Worm (Caenorhabditis elegans) whole organism, L1 larva: ENCODE data around the gene F27E5.8.

Source experiments
- efl-3 ChIP-seq: fragments of 200-800 bp; sonication (Bioruptor generic); optimal IDR thresholded peaks from 2 replicates; lab custom pipeline; 2018; ENCODE audit warnings: mild to moderate bottlenecking, missing genetic modification characterization, missing compliant biosample characterization
- lir-3 ChIP-seq: sonication (generic microtip); optimal IDR thresholded peaks from 2 replicates; lab custom pipeline; 2016; ENCODE audit warnings: mild to moderate bottlenecking, missing genetic modification characterization, moderate library complexity, missing compliant biosample characterization; ENCODE audit not compliant: poor library complexity
- nhr-11 ChIP-seq: fragments of 150-350 bp; optimal IDR thresholded peaks from 2 replicates; lab custom pipeline; 2014; ENCODE audit warnings: missing biosample characterization, missing genetic modification characterization
- nhr-12 ChIP-seq: sonication (generic microtip); optimal IDR thresholded peaks from 2 replicates; lab custom pipeline; 2017; ENCODE audit warnings: missing biosample characterization, missing genetic modification characterization
- nhr-77 ChIP-seq: fragments of 150-350 bp; optimal IDR thresholded peaks from 2 replicates; lab custom pipeline; 2014; ENCODE audit warnings: missing biosample characterization, missing genetic modification characterization
- rnt-1 ChIP-seq: sonication (generic microtip); optimal IDR thresholded peaks from 2 replicates; lab custom pipeline; 2016; ENCODE audit warnings: mild to moderate bottlenecking, missing genetic modification characterization, moderate library complexity, missing compliant biosample characterization
- sox-4 ChIP-seq: sonication (generic microtip); optimal IDR thresholded peaks from 2 replicates; lab custom pipeline; 2016; ENCODE audit warnings: missing genetic modification characterization, missing compliant biosample characterization
- unc-62 ChIP-seq: fragments of 150-350 bp; optimal IDR thresholded peaks from 2 replicates; lab custom pipeline; 2014; ENCODE audit warnings: missing biosample characterization, missing genetic modification reagents, missing genetic modification characterization

ce11 chrII:10127389-10127788 lies at the start of gene F27E5.8:
- TF ChIP-seq unc-62 (no peak), sox-4 (tag; lab: Kevin White, UChicago) (no peak), nhr-77 (tag; lab: Kevin White, UChicago) (no peak), nhr-12 (tag; lab: Kevin White, UChicago) (no peak), rnt-1 (tag; lab: Kevin White, UChicago) (no peak), lir-3 (tag; lab: Kevin White, UChicago) (no peak), nhr-11 (tag; lab: Kevin White, UChicago) (no peak), efl-3 (GFP tag; lab: Kevin White, UChicago) (no peak)
